Worm (Caenorhabditis elegans): ENCODE data around the gene nhr-206.

- no peak for TF ChIP-seq him-1 (tag; optimal IDR thresholded peaks at IDR 0.05)
- no peak for TF ChIP-seq dao-5 (tag; optimal IDR thresholded peaks at IDR 0.05)
- no peak for TF ChIP-seq W03F9.2 (tag; optimal IDR thresholded peaks at IDR 0.05)
Observed at ce11 chrV:12091759-12092158, at the start of gene nhr-206.
